Worm (Caenorhabditis elegans) whole organism, L3 larva: ENCODE measurements around the gene fbxb-106.

Experiments used
- R02D3.7 ChIP-seq: fragments of 150-350 bp; optimal IDR thresholded peaks from 2 replicates; lab custom pipeline; 2014; ENCODE audit warnings: missing biosample characterization, missing genetic modification characterization
- ZK546.5 ChIP-seq: sonication (generic microtip); optimal IDR thresholded peaks from 2 replicates; lab custom pipeline; 2017; ENCODE audit warnings: missing biosample characterization, missing genetic modification characterization
- aly-2 ChIP-seq: fragments of 150-350 bp; optimal IDR thresholded peaks from 2 replicates; lab custom pipeline; 2014; ENCODE audit warnings: missing biosample characterization, missing genetic modification characterization
- ama-1 ChIP-seq: fragments of 150-350 bp; optimal IDR thresholded peaks from 2 replicates; lab custom pipeline; 2018
- ceh-16 ChIP-seq: sonication (generic microtip); optimal IDR thresholded peaks from 2 replicates; lab custom pipeline; 2017; ENCODE audit warnings: missing biosample characterization, missing genetic modification characterization
- ceh-28 ChIP-seq: fragments of 150-350 bp; optimal IDR thresholded peaks from 2 replicates; lab custom pipeline; 2014; ENCODE audit warnings: missing biosample characterization, missing genetic modification reagents, missing genetic modification characterization
- ceh-82 ChIP-seq: fragments of 150-350 bp; optimal IDR thresholded peaks from 2 replicates; lab custom pipeline; 2014; ENCODE audit warnings: missing biosample characterization, missing genetic modification characterization
- ceh-9 ChIP-seq: sonication (generic microtip); optimal IDR thresholded peaks from 2 replicates; lab custom pipeline; 2018; ENCODE audit warnings: missing biosample characterization, missing genetic modification characterization
- daf-12 ChIP-seq: fragments of 150-350 bp; optimal IDR thresholded peaks from 2 replicates; lab custom pipeline; 2014; ENCODE audit warnings: missing biosample characterization, missing genetic modification reagents, missing genetic modification characterization
- egl-27 ChIP-seq: sonication (generic microtip); optimal IDR thresholded peaks from 4 replicates; lab custom pipeline; 2017; ENCODE audit warnings: missing biosample characterization, missing genetic modification reagents, missing genetic modification characterization
- egl-5 ChIP-seq: fragments of 150-350 bp; optimal IDR thresholded peaks from 2 replicates; lab custom pipeline; 2017; ENCODE audit warnings: missing biosample characterization, missing genetic modification reagents, missing genetic modification characterization, inconsistent platforms
- elt-1 ChIP-seq: fragments of 150-350 bp; optimal IDR thresholded peaks from 2 replicates; lab custom pipeline; 2014; ENCODE audit warnings: missing biosample characterization, missing genetic modification characterization
- elt-2 ChIP-seq: sonication (generic microtip); optimal IDR thresholded peaks from 2 replicates; lab custom pipeline; 2016; ENCODE audit warnings: missing genetic modification reagents, mild to moderate bottlenecking, missing genetic modification characterization, missing compliant biosample characterization
- elt-3 ChIP-seq, 3 experiments: fragments of 150-350 bp in 1 of 3; sonication (generic microtip) in 2 of 3; optimal IDR thresholded peaks; 2 replicates in 2 of 3; 4 replicates in 1 of 3; lab custom pipeline; 2014 to 2017; ENCODE audit warnings: missing biosample characterization in 3 of 3, missing genetic modification characterization in 3 of 3
- eor-1 ChIP-seq, 2 experiments: fragments of 150-350 bp; optimal IDR thresholded peaks; 2 replicates each; lab custom pipeline; 2014 to 2018; ENCODE audit warnings: missing biosample characterization in 2 of 2, missing genetic modification characterization in 2 of 2
- fkh-10 ChIP-seq: sonication (generic microtip); optimal IDR thresholded peaks from 2 replicates; lab custom pipeline; 2017; ENCODE audit warnings: missing biosample characterization, missing genetic modification reagents, missing genetic modification characterization
- fkh-2 ChIP-seq: fragments of 150-350 bp; optimal IDR thresholded peaks from 2 replicates; lab custom pipeline; 2014; ENCODE audit warnings: missing biosample characterization, missing genetic modification reagents, missing genetic modification characterization
- fos-1 ChIP-seq: fragments of 150-350 bp; optimal IDR thresholded peaks from 2 replicates; lab custom pipeline; 2014; ENCODE audit warnings: missing biosample characterization, missing genetic modification characterization
- hmg-11 ChIP-seq: sonication (generic microtip); optimal IDR thresholded peaks from 2 replicates; lab custom pipeline; 2016; ENCODE audit warnings: missing genetic modification characterization, missing compliant biosample characterization
- jun-1 ChIP-seq: fragments of 150-350 bp; optimal IDR thresholded peaks from 2 replicates; lab custom pipeline; 2014; ENCODE audit warnings: missing biosample characterization, missing genetic modification reagents, missing genetic modification characterization
- lin-15B ChIP-seq: fragments of 150-350 bp; optimal IDR thresholded peaks from 2 replicates; lab custom pipeline; 2014; ENCODE audit warnings: missing biosample characterization, missing genetic modification characterization
- lin-39 ChIP-seq: fragments of 150-350 bp; optimal IDR thresholded peaks from 2 replicates; lab custom pipeline; 2018; ENCODE audit warnings: missing biosample characterization, missing genetic modification reagents, missing genetic modification characterization
- lsy-12 ChIP-seq: sonication (generic microtip); optimal IDR thresholded peaks from 2 replicates; lab custom pipeline; 2016; ENCODE audit warnings: mild to moderate bottlenecking, missing genetic modification characterization, missing compliant biosample characterization
- mml-1 ChIP-seq: fragments of 150-350 bp; sonication (generic microtip); optimal IDR thresholded peaks from 3 replicates; lab custom pipeline; 2014; ENCODE audit warnings: missing biosample characterization, missing genetic modification characterization
- nfya-1 ChIP-seq: sonication (generic microtip); optimal IDR thresholded peaks from 2 replicates; lab custom pipeline; 2017; ENCODE audit warnings: missing genetic modification characterization, mild to moderate bottlenecking, missing compliant biosample characterization, antibody characterized with exemption, moderate library complexity; ENCODE audit not compliant: insufficient read depth
- nhr-12 ChIP-seq: fragments of 150-350 bp; optimal IDR thresholded peaks from 2 replicates; lab custom pipeline; 2014; ENCODE audit warnings: missing biosample characterization, missing genetic modification characterization
- nhr-23 ChIP-seq: fragments of 150-350 bp; optimal IDR thresholded peaks from 2 replicates; lab custom pipeline; 2014; ENCODE audit warnings: missing biosample characterization, missing genetic modification reagents, missing genetic modification characterization
- nhr-25 ChIP-seq: sonication (generic microtip); optimal IDR thresholded peaks from 2 replicates; lab custom pipeline; 2017; ENCODE audit warnings: missing biosample characterization, missing genetic modification characterization
- nhr-28 ChIP-seq: fragments of 150-350 bp; optimal IDR thresholded peaks from 2 replicates; lab custom pipeline; 2014; ENCODE audit warnings: missing biosample characterization, missing genetic modification characterization
- nhr-43 ChIP-seq: sonication (generic microtip); optimal IDR thresholded peaks from 2 replicates; lab custom pipeline; 2016; ENCODE audit warnings: mild to moderate bottlenecking, missing genetic modification characterization, missing compliant biosample characterization; ENCODE audit not compliant: poor library complexity, severe bottlenecking
- nhr-67 ChIP-seq: fragments of 150-350 bp; optimal IDR thresholded peaks from 2 replicates; lab custom pipeline; 2014; ENCODE audit warnings: missing biosample characterization, missing genetic modification characterization
- nhr-77 ChIP-seq: fragments of 150-350 bp; optimal IDR thresholded peaks from 2 replicates; lab custom pipeline; 2014; ENCODE audit warnings: missing biosample characterization, missing genetic modification characterization
- pqm-1 ChIP-seq: fragments of 150-350 bp; optimal IDR thresholded peaks from 2 replicates; lab custom pipeline; 2017; ENCODE audit warnings: missing biosample characterization, missing genetic modification characterization, inconsistent platforms
- sea-2 ChIP-seq: fragments of 150-350 bp; sonication (generic microtip); optimal IDR thresholded peaks from 4 replicates; lab custom pipeline; 2014; ENCODE audit warnings: missing biosample characterization, missing genetic modification reagents, missing genetic modification characterization
- skn-1 ChIP-seq: fragments of 150-350 bp; optimal IDR thresholded peaks from 2 replicates; lab custom pipeline; 2014; ENCODE audit warnings: missing biosample characterization, missing genetic modification characterization
- snpc-4 ChIP-seq: fragments of 150-350 bp; optimal IDR thresholded peaks from 2 replicates; lab custom pipeline; 2014; ENCODE audit warnings: missing biosample characterization, missing genetic modification characterization
- tbx-2 ChIP-seq: sonication (generic microtip); optimal IDR thresholded peaks from 2 replicates; lab custom pipeline; 2016; ENCODE audit warnings: mild to moderate bottlenecking, missing genetic modification characterization, missing compliant biosample characterization
- unc-39 ChIP-seq: sonication (generic microtip); optimal IDR thresholded peaks from 4 replicates; lab custom pipeline; 2017; ENCODE audit warnings: missing biosample characterization, missing genetic modification characterization
- unc-62 ChIP-seq: fragments of 150-350 bp; sonication (generic microtip); optimal IDR thresholded peaks from 4 replicates; lab custom pipeline; 2014; ENCODE audit warnings: missing biosample characterization, missing genetic modification reagents, missing genetic modification characterization
- zag-1 ChIP-seq: fragments of 150-350 bp; optimal IDR thresholded peaks from 2 replicates; lab custom pipeline; 2014; ENCODE audit warnings: missing biosample characterization, missing genetic modification characterization
- ztf-4 ChIP-seq: fragments of 150-350 bp; optimal IDR thresholded peaks from 2 replicates; lab custom pipeline; 2014; ENCODE audit warnings: missing biosample characterization, missing genetic modification characterization

The fbxb-106 gene

DNA sequence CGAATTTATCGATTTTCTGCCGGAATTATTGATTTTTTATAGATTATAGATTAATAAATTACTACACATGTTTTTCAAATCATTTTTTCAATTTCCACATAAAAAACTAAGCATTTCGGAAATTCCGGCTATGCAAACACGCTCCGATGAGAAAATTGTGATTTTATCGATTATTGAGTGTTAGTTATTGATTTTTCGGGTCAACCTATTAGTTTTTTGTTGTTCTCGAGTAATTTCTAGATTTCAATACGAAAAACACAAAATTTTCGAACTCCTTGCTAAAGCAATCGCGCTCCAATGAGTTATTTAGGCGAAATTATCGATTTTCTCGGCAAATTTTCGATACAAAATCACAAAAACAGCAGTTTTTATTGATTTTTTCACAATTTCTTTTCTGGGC, 33.2 kb downstream of the fbxb-106 start:
- TF ChIP-seq egl-5 (tag; lab: Kevin White, UChicago) (no peak), ceh-28 (tag; lab: Kevin White, UChicago) (peak; percentile 75)

DNA sequence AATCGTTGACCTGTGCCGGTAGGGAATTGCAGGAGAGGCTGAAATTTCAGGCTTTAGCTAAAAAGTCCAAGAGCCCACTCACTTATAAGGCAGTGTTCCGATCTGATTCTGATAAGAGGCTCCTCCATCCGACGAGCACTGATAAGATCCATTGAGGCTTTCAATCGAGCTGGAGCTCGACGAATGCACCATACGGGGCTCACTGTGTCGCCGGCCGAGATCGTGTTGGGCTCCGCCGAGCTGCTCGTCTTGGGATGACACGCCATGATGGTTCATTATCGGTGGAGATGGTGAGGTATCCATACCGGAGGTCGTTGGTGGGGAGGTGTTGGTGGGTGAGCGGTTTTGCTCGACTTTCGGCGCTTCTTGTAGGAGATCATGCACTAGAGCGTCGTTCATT, 34.2 kb downstream of the fbxb-106 start:
- no peak for TF ChIP-seq pqm-1 (tag; lab: Kevin White, UChicago)
- TF ChIP-seq zag-1 (tag; lab: Kevin White, UChicago): no peak
- no peak for TF ChIP-seq ztf-4 (tag; lab: Kevin White, UChicago)
- no peak for TF ChIP-seq elt-1
- TF ChIP-seq unc-62 (GFP tag; lab: Kevin White, UChicago): no peak
- TF ChIP-seq ama-1: no peak
- no peak for TF ChIP-seq eor-1 (tag; optimal IDR thresholded peaks at IDR 0.05; lab: Kevin White, UChicago)
- no peak for TF ChIP-seq ceh-9
- no peak for TF ChIP-seq nhr-25 (tag; lab: Kevin White, UChicago)
- no peak for TF ChIP-seq nhr-23 (tag; lab: Kevin White, UChicago)
- no peak for TF ChIP-seq unc-39
- TF ChIP-seq lin-15B: no peak
- no peak for TF ChIP-seq fos-1 (tag; lab: Kevin White, UChicago)
- no peak for TF ChIP-seq skn-1 (tag; lab: Kevin White, UChicago)

DNA sequence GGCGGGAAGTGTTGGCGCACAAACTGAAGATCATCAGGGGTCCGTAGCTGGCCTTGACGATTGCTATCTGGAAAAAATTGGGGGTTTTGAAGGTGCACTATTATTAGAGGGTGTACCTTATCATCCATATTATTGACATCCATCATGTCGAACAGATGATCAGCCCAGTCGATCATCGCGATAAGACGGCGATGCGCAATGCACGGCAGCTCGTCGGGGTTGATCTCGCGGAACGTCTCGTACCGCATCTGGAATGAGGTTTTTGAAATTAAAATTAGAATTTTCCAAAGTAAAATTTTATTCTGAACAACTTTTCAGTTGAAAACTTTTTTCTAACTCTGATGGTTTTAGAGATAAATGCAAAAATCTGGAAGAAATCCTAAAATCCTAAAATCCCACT, 35.7 kb downstream of the fbxb-106 start:
- TF ChIP-seq lin-39 (tag; lab: Kevin White, UChicago): no peak
- TF ChIP-seq ama-1: no peak
- no peak for TF ChIP-seq fkh-10 (GFP tag; lab: Kevin White, UChicago)
- no peak for TF ChIP-seq mml-1 (tag; lab: Kevin White, UChicago)
- TF ChIP-seq elt-3 (tag; optimal IDR thresholded peaks at IDR 0.05; lab: Kevin White, UChicago): no peak
- no peak for TF ChIP-seq nfya-1 (tag; lab: Kevin White, UChicago)
- no peak for TF ChIP-seq sea-2 (GFP tag; lab: Kevin White, UChicago)
- TF ChIP-seq fkh-2 (tag; lab: Kevin White, UChicago): no peak
- TF ChIP-seq ceh-28 (tag; lab: Kevin White, UChicago): no peak
- TF ChIP-seq nhr-67: no peak
- TF ChIP-seq ceh-82 (tag; lab: Kevin White, UChicago): no peak
- no peak for TF ChIP-seq ZK546.5 (tag; lab: Kevin White, UChicago)
- no peak for TF ChIP-seq nhr-28 (tag; lab: Kevin White, UChicago)
- no peak for TF ChIP-seq snpc-4 (tag; lab: Kevin White, UChicago)
- no peak for TF ChIP-seq lsy-12 (tag; lab: Kevin White, UChicago)
- no peak for TF ChIP-seq egl-27 (tag; lab: Kevin White, UChicago)
- no peak for TF ChIP-seq elt-2 (tag; lab: Kevin White, UChicago)
- TF ChIP-seq nhr-43 (tag; lab: Kevin White, UChicago): no peak
- TF ChIP-seq nhr-25 (tag; lab: Kevin White, UChicago): no peak
- TF ChIP-seq unc-39: no peak
- TF ChIP-seq, all 47 proteins: peak for 0

- TF ChIP-seq nhr-77 (tag; lab: Kevin White, UChicago) (no peak), mml-1 (tag; lab: Kevin White, UChicago) (no peak), snpc-4 (tag; lab: Kevin White, UChicago) (no peak), nfya-1 (tag; lab: Kevin White, UChicago) (peak; percentile 65), fkh-2 (tag; lab: Kevin White, UChicago) (no peak), R02D3.7 (tag; lab: Kevin White, UChicago) (peak; percentile 48), elt-2 (tag; lab: Kevin White, UChicago) (peak; percentile 96), elt-3 (tag; optimal IDR thresholded peaks at IDR 0.05; lab: Kevin White, UChicago) (peak in 2 of 3 experiments; percentile 74 to 92), nhr-67 (no peak), unc-39 (no peak), ama-1 (no peak), tbx-2 (tag; lab: Kevin White, UChicago) (no peak), hmg-11 (no peak), ztf-4 (tag; lab: Kevin White, UChicago) (no peak), ceh-9 (no peak), unc-62 (GFP tag; lab: Kevin White, UChicago) (peak; percentile 11), elt-1 (peak; percentile 74), ceh-28 (tag; lab: Kevin White, UChicago) (peak; percentile 90), lin-39 (tag; lab: Kevin White, UChicago) (no peak), ZK546.5 (tag; lab: Kevin White, UChicago) (no peak), sea-2 (GFP tag; lab: Kevin White, UChicago) (no peak), nhr-12 (tag; lab: Kevin White, UChicago) (no peak), daf-12 (tag; lab: Kevin White, UChicago) (no peak), fos-1 (tag; lab: Kevin White, UChicago) (no peak), lsy-12 (tag; lab: Kevin White, UChicago) (no peak), ceh-82 (tag; lab: Kevin White, UChicago) (no peak), aly-2 (tag; lab: Kevin White, UChicago) (no peak), nhr-28 (tag; lab: Kevin White, UChicago) (no peak), jun-1 (peak; percentile 81), eor-1 (tag; optimal IDR thresholded peaks at IDR 0.05; lab: Kevin White, UChicago) (no peak), fkh-10 (GFP tag; lab: Kevin White, UChicago) (no peak), ceh-16 (tag; lab: Kevin White, UChicago) (no peak), nhr-25 (tag; lab: Kevin White, UChicago) (peak; percentile 85), egl-27 (tag; lab: Kevin White, UChicago) (no peak), nhr-43 (tag; lab: Kevin White, UChicago) (peak; percentile 93), lin-15B (peak; percentile 10), zag-1 (tag; lab: Kevin White, UChicago) (no peak)
Observed at ce11 chrII:2800550-2801233, 38.5 kb downstream of the fbxb-106 start, which contains the start of gene nhr-119. TSS of gene nhr-119 (minus strand) at chrII:2800600.
